Worm (Caenorhabditis elegans): ENCODE results near the gene F54C9.9.

ce11 chrII:8529176-8529698 is 48.6 kb upstream of the F54C9.9 start:
- TF ChIP-seq unc-42 (tag; optimal IDR thresholded peaks at IDR 0.05), result no peak
- no peak for TF ChIP-seq madf-2 (tag; optimal IDR thresholded peaks at IDR 0.05)
- TF ChIP-seq pqm-1 (tag; optimal IDR thresholded peaks at IDR 0.05), result no peak
- TF ChIP-seq che-1 (tag; optimal IDR thresholded peaks at IDR 0.05), result no peak
- no peak for TF ChIP-seq K09A11.1 (tag; optimal IDR thresholded peaks at IDR 0.05; ENCODE audit: insufficient read depth)
- TF ChIP-seq T23F11.4 (GFP tag; optimal IDR thresholded peaks at IDR 0.05), result no peak
- TF ChIP-seq unc-55 (GFP tag; optimal IDR thresholded peaks at IDR 0.05), result no peak
- no peak for TF ChIP-seq nfya-1 (tag; optimal IDR thresholded peaks at IDR 0.05)
- no peak for TF ChIP-seq hlh-30 (tag; optimal IDR thresholded peaks at IDR 0.05; ENCODE audit: insufficient read depth)
- no peak for TF ChIP-seq nhr-11 (tag; optimal IDR thresholded peaks at IDR 0.05)
- TF ChIP-seq fkh-10 (GFP tag; optimal IDR thresholded peaks at IDR 0.05), result no peak
- no peak for TF ChIP-seq syd-9 (tag; optimal IDR thresholded peaks at IDR 0.05)
- TF ChIP-seq ahr-1 (tag; optimal IDR thresholded peaks at IDR 0.05), result no peak

Data from whole organism, late embryonic.